Fruit fly (Drosophila melanogaster) whole organism, prepupa: ENCODE measurements around the gene CG45100.

Experiments used
- CG11294 ChIP-seq: fragments of 200-800 bp; sonication (Bioruptor generic); IDR thresholded peaks from 2 replicates; pipeline ENCODE4 v1.3.6; 2022; ENCODE audit warnings: missing biosample characterization, missing genetic modification characterization
- CG11902 ChIP-seq: fragments of 200-800 bp; sonication (Bioruptor generic); optimal IDR thresholded peaks from 3 replicates; lab custom pipeline; 2016; ENCODE audit warnings: missing biosample characterization, missing genetic modification characterization
- CG15336 ChIP-seq: fragments of 200-800 bp; sonication (Bioruptor generic); IDR thresholded peaks from 2 replicates; pipeline ENCODE4 v1.3.6; 2022; ENCODE audit warnings: missing biosample characterization, missing genetic modification characterization
- CG3032 ChIP-seq: fragments of 200-800 bp; optimal IDR thresholded peaks from 2 replicates; lab custom pipeline; 2019; ENCODE audit warnings: missing biosample characterization, mild to moderate bottlenecking, missing genetic modification characterization, moderate library complexity
- CG31627 ChIP-seq: fragments of 200-800 bp; sonication (Bioruptor generic); optimal IDR thresholded peaks from 3 replicates; lab custom pipeline; 2016; ENCODE audit warnings: missing biosample characterization, missing genetic modification characterization
- CG32006 ChIP-seq: fragments of 200-800 bp; sonication (Bioruptor generic); optimal IDR thresholded peaks from 3 replicates; lab custom pipeline; 2017; ENCODE audit warnings: missing biosample characterization, mild to moderate bottlenecking, missing genetic modification characterization
- CG6163 ChIP-seq: fragments of 200-800 bp; sonication (Bioruptor generic); IDR thresholded peaks from 3 replicates; pipeline ENCODE4 v1.3.6; 2022; ENCODE audit warnings: missing biosample characterization, missing genetic modification characterization
- CG6808 ChIP-seq: fragments of 200-800 bp; sonication (Bioruptor generic); optimal IDR thresholded peaks from 3 replicates; lab custom pipeline; 2017; ENCODE audit warnings: missing biosample characterization, missing genetic modification characterization, mild to moderate bottlenecking, moderate library complexity, missing genetic modification reagents
- CG6854 ChIP-seq: fragments of 200-800 bp; sonication (Bioruptor generic); optimal IDR thresholded peaks from 2 replicates; lab custom pipeline; 2017; ENCODE audit warnings: missing biosample characterization, mild to moderate bottlenecking, missing genetic modification characterization
- CG8319 ChIP-seq: fragments of 200-800 bp; sonication (Bioruptor generic); optimal IDR thresholded peaks from 3 replicates; lab custom pipeline; 2016; ENCODE audit warnings: missing biosample characterization, missing genetic modification characterization
- CG8632 ChIP-seq: fragments of 200-800 bp; sonication (Bioruptor generic); optimal IDR thresholded peaks from 3 replicates; lab custom pipeline; 2016; ENCODE audit warnings: missing biosample characterization, missing genetic modification characterization
- CG9139 ChIP-seq: fragments of 200-800 bp; sonication (Bioruptor generic); optimal IDR thresholded peaks from 3 replicates; lab custom pipeline; 2017; ENCODE audit warnings: missing biosample characterization, mild to moderate bottlenecking, missing genetic modification characterization
- Eip78C ChIP-seq: fragments of 200-800 bp; sonication (Bioruptor generic); peaks from one replicate; lab custom pipeline; 2016; ENCODE audit warnings: missing biosample characterization, missing genetic modification characterization
- Eip93F ChIP-seq: fragments of 200-800 bp; sonication (Bioruptor generic); optimal IDR thresholded peaks from 2 replicates; lab custom pipeline; 2016; ENCODE audit warnings: missing biosample characterization, mild to moderate bottlenecking, missing genetic modification characterization
- Ets21C ChIP-seq: fragments of 200-800 bp; sonication (Bioruptor generic); optimal IDR thresholded peaks from 3 replicates; lab custom pipeline; 2016; ENCODE audit warnings: missing biosample characterization, missing genetic modification characterization
- Ets96B ChIP-seq: fragments of 200-800 bp; optimal IDR thresholded peaks from 2 replicates; lab custom pipeline; 2019; ENCODE audit warnings: missing biosample characterization, mild to moderate bottlenecking, missing genetic modification characterization, moderate library complexity
- Hr38 ChIP-seq: sonication (Bioruptor generic); optimal IDR thresholded peaks from 2 replicates; lab custom pipeline; 2016; ENCODE audit warnings: missing biosample characterization, missing genetic modification characterization
- Hr4 ChIP-seq: fragments of 200-800 bp; sonication (Bioruptor generic); optimal IDR thresholded peaks from 3 replicates; lab custom pipeline; 2016; ENCODE audit warnings: missing biosample characterization, missing genetic modification characterization
- Smox ChIP-seq: fragments of 200-800 bp; sonication (Bioruptor generic); optimal IDR thresholded peaks from 3 replicates; lab custom pipeline; 2016; ENCODE audit warnings: missing biosample characterization, missing genetic modification characterization
- Sox15 ChIP-seq: fragments of 200-800 bp; sonication (Bioruptor generic); optimal IDR thresholded peaks from 3 replicates; lab custom pipeline; 2016; ENCODE audit warnings: missing biosample characterization, missing genetic modification characterization
- acj6 ChIP-seq: fragments of 200-800 bp; sonication (Bioruptor generic); optimal IDR thresholded peaks from 3 replicates; lab custom pipeline; 2016; ENCODE audit warnings: missing biosample characterization, missing genetic modification characterization
- cyc ChIP-seq: fragments of 200-800 bp; sonication (Bioruptor generic); optimal IDR thresholded peaks from 3 replicates; lab custom pipeline; 2016; ENCODE audit warnings: missing biosample characterization, missing genetic modification characterization
- dac ChIP-seq: fragments of 200-800 bp; sonication (Bioruptor generic); optimal IDR thresholded peaks from 2 replicates; lab custom pipeline; 2017; ENCODE audit warnings: missing biosample characterization, mild to moderate bottlenecking, missing genetic modification characterization
- dsx ChIP-seq: fragments of 200-800 bp; optimal IDR thresholded peaks from 3 replicates; lab custom pipeline; 2019; ENCODE audit warnings: missing biosample characterization, mild to moderate bottlenecking, missing genetic modification characterization, moderate library complexity; ENCODE audit not compliant: poor library complexity, severe bottlenecking
- eg ChIP-seq: fragments of 200-800 bp; sonication (Bioruptor generic); IDR thresholded peaks from 3 replicates; pipeline ENCODE4 v1.3.6; 2022; ENCODE audit warnings: missing biosample characterization, missing genetic modification characterization
- esn ChIP-seq: fragments of 200-800 bp; sonication (Bioruptor generic); optimal IDR thresholded peaks from 2 replicates; lab custom pipeline; 2016; ENCODE audit warnings: missing biosample characterization, mild to moderate bottlenecking, missing genetic modification characterization, moderate library complexity
- fkh ChIP-seq: fragments of 200-800 bp; sonication (Bioruptor generic); optimal IDR thresholded peaks from 3 replicates; lab custom pipeline; 2017; ENCODE audit warnings: missing biosample characterization, mild to moderate bottlenecking, missing genetic modification characterization, moderate library complexity
- lz ChIP-seq: fragments of 200-800 bp; sonication (Bioruptor generic); optimal IDR thresholded peaks from 3 replicates; lab custom pipeline; 2016; ENCODE audit warnings: missing biosample characterization, missing genetic modification characterization
- net ChIP-seq: fragments of 200-800 bp; sonication (Bioruptor generic); optimal IDR thresholded peaks from 3 replicates; lab custom pipeline; 2016; ENCODE audit warnings: missing biosample characterization, missing genetic modification characterization
- pdm3 ChIP-seq: fragments of 200-800 bp; sonication (Bioruptor generic); optimal IDR thresholded peaks from 3 replicates; lab custom pipeline; 2016; ENCODE audit warnings: missing biosample characterization, missing genetic modification characterization
- salr ChIP-seq, 2 experiments: fragments of 200-800 bp; sonication (Bioruptor generic); optimal IDR thresholded peaks; 3 replicates each; lab custom pipeline; 2016 to 2018; ENCODE audit warnings: missing biosample characterization in 2 of 2, missing genetic modification characterization in 2 of 2, mild to moderate bottlenecking in 1 of 2
- spab ChIP-seq: fragments of 200-800 bp; sonication (Bioruptor generic); optimal IDR thresholded peaks from 2 replicates; lab custom pipeline; 2017; ENCODE audit warnings: missing biosample characterization, mild to moderate bottlenecking, missing genetic modification characterization, missing genetic modification reagents
- ss ChIP-seq, 2 experiments: fragments of 200-800 bp; sonication (Bioruptor generic); optimal IDR thresholded peaks; 2 replicates in 1 of 2; 3 replicates in 1 of 2; lab custom pipeline; 2017 to 2018; ENCODE audit warnings: mild to moderate bottlenecking in 2 of 2, missing biosample characterization in 2 of 2, missing genetic modification characterization in 2 of 2, moderate library complexity in 1 of 2
- svp ChIP-seq: fragments of 200-800 bp; sonication (Bioruptor generic); peaks from one replicate; lab custom pipeline; 2016; ENCODE audit warnings: missing biosample characterization, missing genetic modification characterization
- topi ChIP-seq: fragments of 200-800 bp; sonication (Bioruptor generic); optimal IDR thresholded peaks from 3 replicates; lab custom pipeline; 2016; ENCODE audit warnings: missing biosample characterization, missing genetic modification characterization

Gene CG45100

dm6 chr3R:5474551-5474950, at the start of gene CG45100, which contains the start of the genes HDAC3 and Hcs:
Gene CG45100, minus strand, starts transcription at chr3R:5474600.
Gene HDAC3, minus strand, starts transcription at chr3R:5474600.
Gene Hcs, plus strand, starts transcription at chr3R:5474899.
- TF ChIP-seq CG6163 (no peak), fkh (GFP tag; lab: Kevin White, UChicago) (no peak), CG6808 (GFP tag; lab: Kevin White, UChicago) (no peak), Eip78C (GFP tag; lab: Kevin White, UChicago) (no peak), CG31627 (GFP tag; lab: Kevin White, UChicago) (peak; percentile 55), CG11902 (peak; percentile 20), dsx (GFP tag; lab: Kevin White, UChicago) (no peak), esn (peak; percentile 61), ss (GFP tag; optimal IDR thresholded peaks at IDR 0.05; lab: Kevin White, UChicago) (no peak), pdm3 (GFP tag; lab: Kevin White, UChicago) (no peak), cyc (GFP tag; lab: Kevin White, UChicago) (no peak), eg (GFP tag; lab: Robert Waterston, UW) (0 out of 3 replicates have a peak, but pooled peaks have one; percentile 10), svp (GFP tag; lab: Kevin White, UChicago) (no peak), Ets21C (GFP tag; lab: Kevin White, UChicago) (no peak), salr (GFP tag; optimal IDR thresholded peaks at IDR 0.05; lab: Kevin White, UChicago) (no peak), CG3032 (tag; lab: Kevin White, UChicago) (no peak), CG15336 (GFP tag; lab: Robert Waterston, UW) (0 out of 2 replicates have a peak, but pooled peaks have one; percentile 24), lz (peak; percentile 55), Smox (no peak)

DNA sequence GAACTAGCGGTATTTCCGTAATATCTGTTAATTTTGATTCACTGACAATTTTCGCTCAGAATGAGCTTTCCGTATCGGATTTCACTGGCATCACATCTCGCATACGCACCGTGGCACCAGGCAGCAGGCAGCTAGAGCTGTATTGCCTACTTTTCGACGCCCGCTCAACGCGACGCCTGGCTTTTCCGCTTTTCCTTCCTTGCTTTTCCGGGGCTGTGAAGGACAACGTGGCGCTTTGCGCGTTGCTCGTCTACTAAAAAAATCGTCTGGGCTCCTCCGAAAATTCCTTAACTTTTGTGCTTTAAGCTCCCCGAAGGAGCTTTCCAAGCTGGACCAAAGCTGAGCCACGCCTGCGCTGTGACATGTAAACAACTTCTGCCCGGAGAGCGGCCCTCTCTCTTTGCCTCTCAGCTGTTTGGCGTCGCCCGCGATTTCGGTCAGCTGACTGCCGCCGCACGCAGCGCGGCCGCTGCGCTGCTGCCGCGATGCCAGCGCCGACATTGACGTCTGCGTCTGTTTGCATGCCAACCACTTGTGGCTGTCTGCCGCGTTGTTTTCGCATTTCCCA, 48.8 kb upstream of the CG45100 start, which contains the start of the genes CG43845 and Nmdar1:
TSS of gene CG43845 (minus strand) at position 51 of the 568 bp plus-strand sequence.
TSS of gene Nmdar1 (minus strand) at position 259 of the 568 bp plus-strand sequence.
- no peak for TF ChIP-seq Sox15 (GFP tag; lab: Kevin White, UChicago)
- no peak for TF ChIP-seq CG6163
- no peak for TF ChIP-seq topi (GFP tag; lab: Kevin White, UChicago)
- TF ChIP-seq CG32006 (GFP tag; lab: Kevin White, UChicago) = no peak
- no peak for TF ChIP-seq net (GFP tag; lab: Kevin White, UChicago)
- TF ChIP-seq acj6 (GFP tag; lab: Kevin White, UChicago) = no peak
- TF ChIP-seq spab (GFP tag; lab: Kevin White, UChicago) = no peak
- TF ChIP-seq fkh (GFP tag; lab: Kevin White, UChicago) = no peak
- TF ChIP-seq pdm3 (GFP tag; lab: Kevin White, UChicago) = no peak
- no peak for TF ChIP-seq Ets96B (tag; lab: Kevin White, UChicago)
- no peak for TF ChIP-seq Hr4 (GFP tag; lab: Kevin White, UChicago)
- TF ChIP-seq Eip93F (GFP tag; lab: Kevin White, UChicago) = no peak
- TF ChIP-seq CG11902 = no peak
- no peak for TF ChIP-seq Eip78C (GFP tag; lab: Kevin White, UChicago)
- TF ChIP-seq CG11294 = no peak
- TF ChIP-seq dac (GFP tag; lab: Kevin White, UChicago) = no peak
- no peak for TF ChIP-seq esn
- no peak for TF ChIP-seq CG8319
- TF ChIP-seq CG9139 (GFP tag; lab: Kevin White, UChicago) = no peak

- no peak for TF ChIP-seq CG6854 (GFP tag; lab: Kevin White, UChicago)
- peak; percentile 52 for TF ChIP-seq Eip78C (GFP tag; lab: Kevin White, UChicago)
- TF ChIP-seq CG8632 (GFP tag; lab: Kevin White, UChicago) = no peak
- TF ChIP-seq Hr4 (GFP tag; lab: Kevin White, UChicago) = peak; percentile 31
- TF ChIP-seq topi (GFP tag; lab: Kevin White, UChicago) = no peak
- no peak for TF ChIP-seq dac (GFP tag; lab: Kevin White, UChicago)
- TF ChIP-seq Hr38 (GFP tag; lab: Kevin White, UChicago) = no peak
- TF ChIP-seq CG31627 (GFP tag; lab: Kevin White, UChicago) = no peak
Measured at dm6 chr3R:5520566-5520965, 46.2 kb upstream of the CG45100 start.
